Fruit fly (Drosophila melanogaster) whole organism, embryonic: ENCODE measurements around the gene mib2.

Source experiments
- Abd-B ChIP-seq: fragments of 200-800 bp; sonication (Bioruptor generic); optimal IDR thresholded peaks from 2 replicates; lab custom pipeline; 2018; ENCODE audit warnings: missing biosample characterization, mild to moderate bottlenecking, missing genetic modification characterization, moderate library complexity
- Ada2b ChIP-seq: fragments of 200-800 bp; sonication (Bioruptor generic); IDR thresholded peaks from 2 replicates; pipeline ENCODE4 v1.3.6; 2022; ENCODE audit warnings: missing biosample characterization, missing genetic modification characterization
- Atf-2 ChIP-seq: fragments of 200-800 bp; sonication (Bioruptor generic); optimal IDR thresholded peaks from 2 replicates; lab custom pipeline; 2016; ENCODE audit warnings: missing biosample characterization, missing genetic modification characterization
- B-H1 ChIP-seq: fragments of 200-800 bp; sonication (Bioruptor generic); IDR thresholded peaks from 3 replicates; pipeline ENCODE4 v1.3.6; 2022; ENCODE audit warnings: missing biosample characterization, missing genetic modification characterization
- CG14965 ChIP-seq: fragments of 200-800 bp; sonication (Bioruptor generic); optimal IDR thresholded peaks from 2 replicates; lab custom pipeline; 2016; ENCODE audit warnings: missing biosample characterization, missing genetic modification characterization, borderline replicate concordance
- CG1602 ChIP-seq: fragments of 200-800 bp; sonication (Bioruptor generic); optimal IDR thresholded peaks from 3 replicates; lab custom pipeline; 2016; ENCODE audit warnings: missing biosample characterization, missing genetic modification characterization
- CG1603 ChIP-seq: fragments of 200-800 bp; sonication (Bioruptor generic); optimal IDR thresholded peaks from 2 replicates; lab custom pipeline; 2019; ENCODE audit warnings: missing biosample characterization, mild to moderate bottlenecking, missing genetic modification characterization, moderate library complexity
- CG17361 ChIP-seq: fragments of 200-800 bp; sonication (Bioruptor generic); IDR thresholded peaks from 3 replicates; pipeline ENCODE4 v1.3.6; 2022; ENCODE audit warnings: missing biosample characterization, missing genetic modification characterization
- CG1792 ChIP-seq: fragments of 200-800 bp; sonication (Bioruptor generic); optimal IDR thresholded peaks from 2 replicates; lab custom pipeline; 2016; ENCODE audit warnings: missing biosample characterization, missing genetic modification characterization
- CG2202 ChIP-seq: fragments of 200-800 bp; sonication (Bioruptor generic); optimal IDR thresholded peaks from 2 replicates; lab custom pipeline; 2018; ENCODE audit warnings: missing biosample characterization, mild to moderate bottlenecking, missing genetic modification characterization
- CG2678 ChIP-seq: fragments of 200-800 bp; sonication (Bioruptor generic); optimal IDR thresholded peaks from 3 replicates; lab custom pipeline; 2019; ENCODE audit warnings: missing biosample characterization, mild to moderate bottlenecking, missing genetic modification characterization, moderate library complexity
- CG30431 ChIP-seq: fragments of 200-800 bp; sonication (Bioruptor generic); optimal IDR thresholded peaks from 2 replicates; lab custom pipeline; 2017; ENCODE audit warnings: missing biosample characterization, missing genetic modification characterization
- CG32532 ChIP-seq: fragments of 200-800 bp; sonication (Bioruptor generic); IDR thresholded peaks from 2 replicates; pipeline ENCODE4 v1.3.6; 2022; ENCODE audit warnings: missing biosample characterization, missing genetic modification characterization
- CG3407 ChIP-seq: fragments of 200-800 bp; sonication (Bioruptor generic); optimal IDR thresholded peaks from 2 replicates; lab custom pipeline; 2018; ENCODE audit warnings: missing biosample characterization, mild to moderate bottlenecking, missing genetic modification characterization
- CG4707 ChIP-seq: fragments of 200-800 bp; sonication (Bioruptor generic); optimal IDR thresholded peaks from 2 replicates; lab custom pipeline; 2018; ENCODE audit warnings: missing biosample characterization, mild to moderate bottlenecking, missing genetic modification characterization, moderate library complexity
- CG6683 ChIP-seq: fragments of 200-800 bp; sonication (Bioruptor generic); optimal IDR thresholded peaks from 2 replicates; lab custom pipeline; 2017; ENCODE audit warnings: missing biosample characterization, mild to moderate bottlenecking, missing genetic modification characterization, missing genetic modification reagents
- CG6813 ChIP-seq: fragments of 200-800 bp; sonication (Bioruptor generic); optimal IDR thresholded peaks from 2 replicates; lab custom pipeline; 2017; ENCODE audit warnings: missing biosample characterization, missing genetic modification characterization, mild to moderate bottlenecking, moderate library complexity, missing genetic modification reagents
- CG7556 ChIP-seq: fragments of 200-800 bp; sonication (Bioruptor generic); optimal IDR thresholded peaks from 2 replicates; lab custom pipeline; 2017; ENCODE audit warnings: missing biosample characterization, mild to moderate bottlenecking, missing genetic modification characterization
- CG8388 ChIP-seq: fragments of 200-800 bp; sonication (Bioruptor generic); optimal IDR thresholded peaks from 2 replicates; lab custom pipeline; 2019; ENCODE audit warnings: missing biosample characterization, mild to moderate bottlenecking, missing genetic modification characterization, moderate library complexity
- CG8924 ChIP-seq: fragments of 200-800 bp; optimal IDR thresholded peaks from 3 replicates; lab custom pipeline; 2019; ENCODE audit warnings: missing biosample characterization, mild to moderate bottlenecking, missing genetic modification characterization, moderate library complexity
- Deaf1 ChIP-seq: fragments of 200-800 bp; optimal IDR thresholded peaks from 3 replicates; lab custom pipeline; 2019; ENCODE audit warnings: missing biosample characterization, mild to moderate bottlenecking, missing genetic modification characterization, moderate library complexity
- Dref ChIP-seq: fragments of 200-800 bp; sonication (Bioruptor generic); IDR thresholded peaks from 2 replicates; pipeline ENCODE4 v1.3.6; 2022; ENCODE audit warnings: missing biosample characterization, missing genetic modification characterization
- E2f2 ChIP-seq: fragments of 200-800 bp; sonication (Bioruptor generic); IDR thresholded peaks from 2 replicates; pipeline ENCODE4 v1.3.6; 2022; ENCODE audit warnings: missing biosample characterization, missing genetic modification characterization
- HLHmδ ChIP-seq: fragments of 200-800 bp; sonication (Bioruptor generic); optimal IDR thresholded peaks from 2 replicates; lab custom pipeline; 2018; ENCODE audit warnings: missing biosample characterization, mild to moderate bottlenecking, missing genetic modification characterization, moderate library complexity
- Hey ChIP-seq: fragments of 200-800 bp; sonication (Bioruptor generic); optimal IDR thresholded peaks from 3 replicates; lab custom pipeline; 2018; ENCODE audit warnings: missing biosample characterization, mild to moderate bottlenecking, missing genetic modification characterization
- Lpt ChIP-seq: fragments of >200 bp; optimal IDR thresholded peaks from 2 replicates; lab custom pipeline; 2018; ENCODE audit warnings: missing biosample characterization, missing genetic modification characterization
- Max ChIP-seq: fragments of 200-800 bp; sonication (Bioruptor generic); optimal IDR thresholded peaks from 2 replicates; lab custom pipeline; 2016; ENCODE audit warnings: missing biosample characterization, mild to moderate bottlenecking, missing genetic modification characterization
- Med ChIP-seq: fragments of 200-800 bp; sonication (Bioruptor generic); peaks from one replicate; lab custom pipeline; 2016; ENCODE audit warnings: missing biosample characterization, missing genetic modification characterization, mild to moderate bottlenecking, inconsistent platforms, moderate library complexity
- NFAT ChIP-seq: fragments of 200-800 bp; sonication (Bioruptor generic); IDR thresholded peaks from 2 replicates; pipeline ENCODE4 v1.3.6; 2022; ENCODE audit warnings: missing biosample characterization, missing genetic modification characterization
- NK7.1 ChIP-seq: fragments of 200-800 bp; sonication (Bioruptor generic); optimal IDR thresholded peaks from 3 replicates; lab custom pipeline; 2016; ENCODE audit warnings: missing biosample characterization, missing genetic modification characterization
- Nf-YB ChIP-seq: fragments of 200-800 bp; sonication (Bioruptor generic); optimal IDR thresholded peaks from 3 replicates; lab custom pipeline; 2019; ENCODE audit warnings: missing biosample characterization, mild to moderate bottlenecking, missing genetic modification characterization, moderate library complexity
- Poxn ChIP-seq: fragments of 200-800 bp; sonication (Bioruptor generic); IDR thresholded peaks from 2 replicates; pipeline ENCODE4 v1.3.6; 2022; ENCODE audit warnings: missing biosample characterization, missing genetic modification characterization
- Ravus ChIP-seq: fragments of 200-800 bp; sonication (Bioruptor generic); IDR thresholded peaks from 2 replicates; pipeline ENCODE4 v1.3.6; 2022; ENCODE audit warnings: missing biosample characterization, missing genetic modification characterization
- Sox102F ChIP-seq: fragments of 200-800 bp; sonication (Bioruptor generic); optimal IDR thresholded peaks from 2 replicates; lab custom pipeline; 2018; ENCODE audit warnings: missing biosample characterization, mild to moderate bottlenecking, missing genetic modification characterization, moderate library complexity
- Trl ChIP-seq, 3 experiments: fragments of >200 bp in 2 of 3; fragments of 200-800 bp in 1 of 3; sonication (Bioruptor generic) in 1 of 3; optimal IDR thresholded peaks; 2 replicates in 1 of 3; 3 replicates in 2 of 3; lab custom pipeline; 2016 to 2017; ENCODE audit warnings: missing biosample characterization in 1 of 3, missing genetic modification characterization in 1 of 3
- caup ChIP-seq: fragments of 200-800 bp; sonication (Bioruptor generic); optimal IDR thresholded peaks from 3 replicates; lab custom pipeline; 2017; ENCODE audit warnings: missing biosample characterization, mild to moderate bottlenecking, missing genetic modification characterization, moderate library complexity; ENCODE audit not compliant: severe bottlenecking
- dimm ChIP-seq: fragments of 200-800 bp; sonication (Bioruptor generic); IDR thresholded peaks from 2 replicates; pipeline ENCODE4 v1.3.6; 2022; ENCODE audit warnings: missing biosample characterization, missing genetic modification characterization
- fd3F ChIP-seq: fragments of 200-800 bp; sonication (Bioruptor generic); optimal IDR thresholded peaks from 2 replicates; lab custom pipeline; 2018; ENCODE audit warnings: missing biosample characterization, mild to moderate bottlenecking, missing genetic modification characterization, moderate library complexity
- ham ChIP-seq: fragments of 200-800 bp; sonication (Bioruptor generic); IDR thresholded peaks from 2 replicates; pipeline ENCODE4 v1.3.6; 2022; ENCODE audit warnings: missing biosample characterization, missing genetic modification characterization
- ind ChIP-seq: fragments of 200-800 bp; sonication (Bioruptor generic); optimal IDR thresholded peaks from 3 replicates; lab custom pipeline; 2016; ENCODE audit warnings: missing biosample characterization, missing genetic modification characterization
- nmo ChIP-seq: fragments of 200-800 bp; sonication (Bioruptor generic); optimal IDR thresholded peaks from 2 replicates; lab custom pipeline; 2018; ENCODE audit warnings: missing biosample characterization, mild to moderate bottlenecking, missing genetic modification characterization, moderate library complexity
- org-1 ChIP-seq: fragments of 200-800 bp; sonication (Bioruptor generic); optimal IDR thresholded peaks from 2 replicates; lab custom pipeline; 2017; ENCODE audit warnings: missing biosample characterization, missing genetic modification characterization
- phol ChIP-seq: fragments of 200-800 bp; sonication (Bioruptor generic); optimal IDR thresholded peaks from 3 replicates; lab custom pipeline; 2018; ENCODE audit warnings: missing biosample characterization, mild to moderate bottlenecking, missing genetic modification characterization, moderate library complexity
- pzg ChIP-seq: fragments of 200-800 bp; sonication (Bioruptor generic); optimal IDR thresholded peaks from 3 replicates; lab custom pipeline; 2018; ENCODE audit warnings: missing biosample characterization, mild to moderate bottlenecking, missing genetic modification characterization, moderate library complexity
- row ChIP-seq: fragments of 200-800 bp; sonication (Bioruptor generic); IDR thresholded peaks from 3 replicates; pipeline ENCODE4 v1.3.6; 2022; ENCODE audit warnings: missing biosample characterization, missing genetic modification characterization
- ssp ChIP-seq: fragments of 200-800 bp; sonication (Bioruptor generic); IDR thresholded peaks from 2 replicates; pipeline ENCODE4 v1.3.6; 2022; ENCODE audit warnings: missing biosample characterization, missing genetic modification characterization
- stwl ChIP-seq: fragments of 200-800 bp; sonication (Bioruptor generic); optimal IDR thresholded peaks from 3 replicates; lab custom pipeline; 2018; ENCODE audit warnings: missing biosample characterization, mild to moderate bottlenecking, missing genetic modification characterization, moderate library complexity
- ttk ChIP-seq: fragments of 200-800 bp; sonication (Bioruptor generic); IDR thresholded peaks from 2 replicates; pipeline ENCODE4 v2.1.2; 2022; ENCODE audit warnings: missing biosample characterization, missing genetic modification characterization
- unpg ChIP-seq: fragments of 200-800 bp; sonication (Bioruptor generic); optimal IDR thresholded peaks from 3 replicates; lab custom pipeline; 2018; ENCODE audit warnings: missing biosample characterization, mild to moderate bottlenecking, missing genetic modification characterization, moderate library complexity

Gene mib2

dm6 chr2L:19037011-19037410 lies 2.8 kb downstream of the mib2 start (continued):
- TF ChIP-seq fd3F (GFP tag; lab: Kevin White, UChicago) (no peak), CG8924 (tag; lab: Kevin White, UChicago) (no peak), CG30431 (no peak), CG32532 (no peak), CG4707 (GFP tag; lab: Kevin White, UChicago) (no peak), CG17361 (GFP tag; lab: Robert Waterston, UW) (0 out of 3 replicates have a peak, but pooled peaks have one; percentile 18), NFAT (no peak), CG2678 (peak; percentile 14), ind (GFP tag; lab: Kevin White, UChicago) (no peak)

dm6 chr2L:19037455-19037854 lies 3.2 kb downstream of the mib2 start:
- no peak for TF ChIP-seq CG14965
- no peak for TF ChIP-seq NK7.1
- TF ChIP-seq Atf-2 (GFP tag; lab: Kevin White, UChicago), result no peak
- TF ChIP-seq caup (GFP tag; lab: Kevin White, UChicago), result no peak
- no peak for TF ChIP-seq CG8388
- no peak for TF ChIP-seq pzg (GFP tag; lab: Kevin White, UChicago)
- peak; percentile 67 for TF ChIP-seq HLHmδ
- TF ChIP-seq Max (GFP tag; lab: Kevin White, UChicago), result no peak
- 0 out of 2 replicates have a peak, but pooled peaks have one; percentile 7 for TF ChIP-seq E2f2 (GFP tag; lab: Robert Waterston, UW)
- TF ChIP-seq CG30431, result no peak
- TF ChIP-seq CG2202 (tag; lab: Kevin White, UChicago), result no peak
- TF ChIP-seq nmo, result no peak
- TF ChIP-seq ham (GFP tag; lab: Robert Waterston, UW), result no peak
- no peak for TF ChIP-seq Dref (GFP tag; lab: Robert Waterston, UW)
- no peak for TF ChIP-seq Lpt
- TF ChIP-seq CG1603 (tag; lab: Kevin White, UChicago), result no peak
- no peak for TF ChIP-seq dimm (GFP tag; lab: Robert Waterston, UW)
- no peak for TF ChIP-seq phol (tag; lab: Kevin White, UChicago)
- TF ChIP-seq Trl (optimal IDR thresholded peaks at IDR 0.05; lab: Kevin White, UChicago), result no peak
- no peak for TF ChIP-seq Trl (GFP tag; optimal IDR thresholded peaks at IDR 0.05; lab: Kevin White, UChicago)
- TF ChIP-seq CG6683, result no peak
- no peak for TF ChIP-seq B-H1
- TF ChIP-seq CG1792 (GFP tag; lab: Kevin White, UChicago), result no peak
- peak; percentile 13; the same call in 1 of the 2 replicates for TF ChIP-seq ssp (GFP tag; lab: Robert Waterston, UW)
- no peak for TF ChIP-seq Abd-B (GFP tag; lab: Kevin White, UChicago)
- no peak for TF ChIP-seq CG1602 (GFP tag; lab: Kevin White, UChicago)
- TF ChIP-seq unpg (GFP tag; lab: Kevin White, UChicago), result no peak
- no peak for TF ChIP-seq CG6813 (GFP tag; lab: Kevin White, UChicago)
- TF ChIP-seq row (GFP tag; lab: Robert Waterston, UW), result no peak
- no peak for TF ChIP-seq Hey (tag; lab: Kevin White, UChicago)
- no peak for TF ChIP-seq Sox102F (GFP tag; lab: Kevin White, UChicago)
- no peak for TF ChIP-seq Ada2b
- no peak for TF ChIP-seq ttk (GFP tag; lab: Robert Waterston, UW)
- no peak for TF ChIP-seq Ravus (GFP tag; lab: Robert Waterston, UW)
- TF ChIP-seq org-1 (GFP tag; lab: Kevin White, UChicago), result no peak
- peak; percentile 59 for TF ChIP-seq Med (GFP tag; lab: Kevin White, UChicago)
- no peak for TF ChIP-seq CG7556 (GFP tag; lab: Kevin White, UChicago)
- no peak for TF ChIP-seq Deaf1 (tag; lab: Kevin White, UChicago)
- TF ChIP-seq stwl (tag; lab: Kevin White, UChicago), result no peak
- TF ChIP-seq Nf-YB (GFP tag; lab: Kevin White, UChicago), result no peak
- no peak for TF ChIP-seq CG3407 (GFP tag; lab: Kevin White, UChicago)
- TF ChIP-seq Poxn (GFP tag; lab: Robert Waterston, UW), result no peak
